Fruit fly (Drosophila melanogaster) whole organism, adult: Measurements from ENCODE around the gene CG31064.

ENCODE experiments used
- CG11617 ChIP-seq: fragments of 200-800 bp; sonication (Bioruptor generic); optimal IDR thresholded peaks from 2 replicates; lab custom pipeline; 2017; ENCODE audit warnings: mild to moderate bottlenecking, missing biosample characterization, missing genetic modification reagents, missing genetic modification characterization
- CG12768 ChIP-seq: fragments of 200-800 bp; sonication (Bioruptor generic); optimal IDR thresholded peaks from 2 replicates; lab custom pipeline; 2017; ENCODE audit warnings: missing biosample characterization, missing genetic modification characterization, mild to moderate bottlenecking, moderate library complexity, missing genetic modification reagents
- CG14711 ChIP-seq: fragments of 200-800 bp; sonication (Bioruptor generic); optimal IDR thresholded peaks from 2 replicates; lab custom pipeline; 2018; ENCODE audit warnings: missing biosample characterization, mild to moderate bottlenecking, missing genetic modification characterization, moderate library complexity
- CG1620 ChIP-seq: fragments of 200-800 bp; sonication (Bioruptor generic); optimal IDR thresholded peaks from 2 replicates; lab custom pipeline; 2016; ENCODE audit warnings: missing biosample characterization, missing genetic modification characterization
- CG33017 ChIP-seq: fragments of 200-800 bp; sonication (Bioruptor generic); optimal IDR thresholded peaks from 2 replicates; lab custom pipeline; 2018; ENCODE audit warnings: missing biosample characterization, mild to moderate bottlenecking, missing genetic modification characterization, moderate library complexity
- CG5204 ChIP-seq: fragments of 200-800 bp; sonication (Bioruptor generic); optimal IDR thresholded peaks from 2 replicates; lab custom pipeline; 2016; ENCODE audit warnings: missing biosample characterization, missing genetic modification characterization
- CG7045 ChIP-seq: fragments of 200-800 bp; sonication (Bioruptor generic); optimal IDR thresholded peaks from 2 replicates; lab custom pipeline; 2017; ENCODE audit warnings: missing biosample characterization, mild to moderate bottlenecking, missing genetic modification characterization
- CG7101 ChIP-seq: fragments of 200-800 bp; sonication (Bioruptor generic); optimal IDR thresholded peaks from 2 replicates; lab custom pipeline; 2018; ENCODE audit warnings: missing biosample characterization, mild to moderate bottlenecking, missing genetic modification characterization, moderate library complexity
- Clk ChIP-seq: fragments of 200-800 bp; sonication (Bioruptor generic); optimal IDR thresholded peaks from 2 replicates; lab custom pipeline; 2017; ENCODE audit warnings: missing biosample characterization, missing genetic modification characterization
- Crg-1 ChIP-seq: fragments of 200-800 bp; sonication (Bioruptor generic); optimal IDR thresholded peaks from 2 replicates; lab custom pipeline; 2016; ENCODE audit warnings: missing biosample characterization, missing genetic modification characterization
- Hr96 ChIP-seq: fragments of 200-800 bp; sonication (Bioruptor generic); optimal IDR thresholded peaks from 2 replicates; lab custom pipeline; 2016; ENCODE audit warnings: missing biosample characterization, missing genetic modification characterization
- Mnt ChIP-seq: fragments of 200-800 bp; sonication (Bioruptor generic); optimal IDR thresholded peaks from 2 replicates; lab custom pipeline; 2016; ENCODE audit warnings: missing biosample characterization, mild to moderate bottlenecking, missing genetic modification characterization
- bab1 ChIP-seq: fragments of 200-800 bp; sonication (Bioruptor generic); optimal IDR thresholded peaks from 3 replicates; lab custom pipeline; 2019; ENCODE audit warnings: missing biosample characterization, mild to moderate bottlenecking, missing genetic modification characterization, moderate library complexity
- cic ChIP-seq: fragments of 200-800 bp; sonication (Bioruptor generic); optimal IDR thresholded peaks from 2 replicates; lab custom pipeline; 2017; ENCODE audit warnings: missing biosample characterization, mild to moderate bottlenecking, missing genetic modification characterization, moderate library complexity
- cnc ChIP-seq, 2 experiments: fragments of >200 bp; optimal IDR thresholded peaks; 2 replicates each; lab custom pipeline; 2017
- kay ChIP-seq: fragments of 200-800 bp; sonication (Bioruptor generic); peaks from one replicate; lab custom pipeline; 2016; ENCODE audit warnings: missing biosample characterization, missing genetic modification characterization, borderline replicate concordance
- ovo ChIP-seq: fragments of 200-800 bp; sonication (Bioruptor generic); optimal IDR thresholded peaks from 2 replicates; lab custom pipeline; 2016; ENCODE audit warnings: missing biosample characterization, missing genetic modification characterization
- pad ChIP-seq: fragments of 200-800 bp; sonication (Bioruptor generic); optimal IDR thresholded peaks from 3 replicates; lab custom pipeline; 2017; ENCODE audit warnings: missing biosample characterization, missing genetic modification characterization, mild to moderate bottlenecking, moderate library complexity, missing genetic modification reagents
- tj ChIP-seq: fragments of 200-800 bp; sonication (Bioruptor generic); optimal IDR thresholded peaks from 3 replicates; lab custom pipeline; 2017; ENCODE audit warnings: missing biosample characterization, mild to moderate bottlenecking, missing genetic modification characterization, moderate library complexity
- toe ChIP-seq: fragments of 200-800 bp; sonication (Bioruptor generic); optimal IDR thresholded peaks from 2 replicates; lab custom pipeline; 2016; ENCODE audit warnings: missing biosample characterization, missing genetic modification characterization

Gene CG31064

dm6 chr3R:27208724-27209343, 30.1 kb downstream of the CG31064 start:
- TF ChIP-seq CG12768 (GFP tag; lab: Kevin White, UChicago) (no peak), CG33017 (no peak), CG1620 (no peak), tj (GFP tag; lab: Kevin White, UChicago) (no peak)

DNA sequence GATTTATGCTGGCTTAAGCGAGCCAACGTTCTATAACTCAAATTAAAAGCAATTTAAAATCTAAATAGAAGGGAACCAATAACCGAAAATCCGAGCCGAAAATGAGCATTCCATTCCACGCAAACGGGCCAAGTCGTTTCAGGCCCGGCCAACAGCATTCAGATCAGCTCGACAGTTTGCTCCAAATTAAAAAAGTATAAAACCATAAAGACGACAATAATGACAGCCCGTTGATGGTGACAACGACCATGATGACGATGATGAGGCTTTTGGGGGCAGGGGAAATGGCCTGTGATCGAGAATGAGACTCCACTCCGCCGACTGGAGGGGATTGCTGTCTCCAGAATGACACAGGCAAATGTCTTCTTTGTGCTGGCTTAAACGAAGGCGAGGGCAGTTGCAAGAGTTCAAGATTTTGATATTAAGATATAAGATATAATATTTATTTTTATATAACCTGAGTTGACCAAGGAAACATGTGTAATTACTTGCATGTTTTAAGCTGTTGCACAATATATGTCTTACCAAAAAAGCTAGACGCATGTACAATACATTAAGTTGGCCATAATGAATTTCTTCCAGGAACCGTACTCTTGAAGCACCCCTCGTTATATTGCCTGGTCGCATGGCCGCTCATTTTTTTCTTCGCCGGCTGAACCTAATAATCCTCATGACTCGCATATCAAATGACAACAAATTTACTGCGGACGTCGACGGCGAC, 34.0 kb downstream of the CG31064 start:
- TF ChIP-seq bab1 (GFP tag; lab: Kevin White, UChicago) (no peak), ovo (GFP tag; lab: Kevin White, UChicago) (no peak), Mnt (GFP tag; lab: Kevin White, UChicago) (no peak), kay (no peak), CG1620 (no peak), cnc (optimal IDR thresholded peaks at IDR 0.05; lab: Kevin White, UChicago) (no peak), cic (GFP tag; lab: Kevin White, UChicago) (no peak), CG5204 (GFP tag; lab: Kevin White, UChicago) (no peak), CG11617 (GFP tag; lab: Kevin White, UChicago) (no peak)

- TF ChIP-seq Crg-1 (no peak), CG5204 (GFP tag; lab: Kevin White, UChicago) (no peak), CG12768 (GFP tag; lab: Kevin White, UChicago) (no peak), kay (no peak), tj (GFP tag; lab: Kevin White, UChicago) (no peak)
Measured at dm6 chr3R:27203856-27204255, 35.0 kb downstream of the CG31064 start.

- TF ChIP-seq CG5204 (GFP tag; lab: Kevin White, UChicago): no peak
- no peak for TF ChIP-seq cic (GFP tag; lab: Kevin White, UChicago)
Measured at dm6 chr3R:27202330-27202729, 36.6 kb downstream of the CG31064 start.

DNA sequence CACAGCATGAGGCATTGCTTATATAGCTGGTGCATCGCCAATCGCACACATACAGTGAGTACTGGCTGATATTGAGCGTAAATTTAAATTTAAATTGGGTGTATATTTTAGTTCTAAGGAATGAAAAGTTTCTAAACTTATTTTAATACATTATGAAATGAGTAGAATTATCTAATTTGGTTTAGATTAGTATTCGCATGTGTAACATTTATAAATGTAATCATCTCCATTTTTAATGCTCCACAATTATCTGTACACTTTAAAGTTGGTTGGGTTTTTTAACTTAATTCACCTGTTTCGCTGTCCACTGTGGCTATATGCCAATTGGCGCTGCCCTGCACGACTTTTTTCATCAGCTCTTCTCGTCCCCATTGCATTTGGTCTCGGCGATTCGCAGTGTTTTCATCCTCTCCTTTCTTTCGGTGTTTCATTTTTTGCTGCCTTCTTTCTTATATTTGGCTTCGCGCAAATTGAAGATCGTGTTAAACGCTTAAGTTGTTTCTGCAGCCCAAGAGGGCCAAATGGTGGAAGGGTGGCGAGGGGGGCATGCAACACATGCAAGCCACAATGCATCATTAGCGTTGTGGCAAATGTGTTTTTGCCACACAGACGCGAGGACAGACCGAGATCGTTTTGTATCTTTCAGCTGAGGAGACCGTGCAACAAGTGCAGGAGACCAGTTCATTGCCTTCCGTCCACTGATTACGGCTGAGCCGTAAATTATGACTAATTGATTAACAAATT, 37.2 kb downstream of the CG31064 start:
- no peak for TF ChIP-seq CG7101 (tag; lab: Kevin White, UChicago)
- TF ChIP-seq CG1620: no peak
- no peak for TF ChIP-seq toe (GFP tag; lab: Kevin White, UChicago)
- no peak for TF ChIP-seq Crg-1
- TF ChIP-seq bab1 (GFP tag; lab: Kevin White, UChicago): no peak
- no peak for TF ChIP-seq CG5204 (GFP tag; lab: Kevin White, UChicago)
- no peak for TF ChIP-seq CG33017
- no peak for TF ChIP-seq cnc (optimal IDR thresholded peaks at IDR 0.05; lab: Kevin White, UChicago)
- no peak for TF ChIP-seq ovo (GFP tag; lab: Kevin White, UChicago)
- no peak for TF ChIP-seq CG12768 (GFP tag; lab: Kevin White, UChicago)
- no peak for TF ChIP-seq kay
- TF ChIP-seq Clk (GFP tag; lab: Kevin White, UChicago): no peak
- no peak for TF ChIP-seq cic (GFP tag; lab: Kevin White, UChicago)
- TF ChIP-seq tj (GFP tag; lab: Kevin White, UChicago): no peak
- TF ChIP-seq pad (GFP tag; lab: Kevin White, UChicago): no peak
- no peak for TF ChIP-seq CG7045 (GFP tag; lab: Kevin White, UChicago)
- no peak for TF ChIP-seq Mnt (GFP tag; lab: Kevin White, UChicago)
- TF ChIP-seq Hr96 (GFP tag; lab: Kevin White, UChicago): no peak
- no peak for TF ChIP-seq CG14711 (tag; lab: Kevin White, UChicago)
- no peak for TF ChIP-seq CG11617 (GFP tag; lab: Kevin White, UChicago)

dm6 chr3R:27198883-27199780, 39.8 kb downstream of the CG31064 start:
- TF ChIP-seq pad (GFP tag; lab: Kevin White, UChicago): no peak
- TF ChIP-seq tj (GFP tag; lab: Kevin White, UChicago): no peak
- TF ChIP-seq CG7101 (tag; lab: Kevin White, UChicago): no peak
- TF ChIP-seq ovo (GFP tag; lab: Kevin White, UChicago): no peak
- no peak for TF ChIP-seq Clk (GFP tag; lab: Kevin White, UChicago)
- TF ChIP-seq CG1620: no peak
- TF ChIP-seq CG14711 (tag; lab: Kevin White, UChicago): no peak
- no peak for TF ChIP-seq bab1 (GFP tag; lab: Kevin White, UChicago)
- TF ChIP-seq CG11617 (GFP tag; lab: Kevin White, UChicago): no peak
- TF ChIP-seq Mnt (GFP tag; lab: Kevin White, UChicago): no peak
- TF ChIP-seq cic (GFP tag; lab: Kevin White, UChicago): no peak
- TF ChIP-seq toe (GFP tag; lab: Kevin White, UChicago): no peak
